Fruit fly (Drosophila melanogaster) S2 (cell line): ENCODE data around the gene CG14102.
"Not testable (repeated sequence)": the region's sequence is repeated elsewhere in the genome, so short reads cannot be mapped to it uniquely, and the experiment has no call there.

Source experiments
- CG8478 ChIP-seq: fragments of >200 bp; optimal IDR thresholded peaks from 2 replicates; lab custom pipeline; 2018
- CTCF ChIP-seq, 2 experiments: fragments of >200 bp; optimal IDR thresholded peaks; 2 replicates each; lab custom pipeline; 2018

Gene CG14102

dm6 chr3L:19777279-19777960 is 23.7 kb downstream of the CG14102 start:
- TF ChIP-seq CTCF (optimal IDR thresholded peaks at IDR 0.05; lab: Kevin White, UChicago) (no peak), CG8478 (lab: Kevin White, UChicago) (no peak)

DNA sequence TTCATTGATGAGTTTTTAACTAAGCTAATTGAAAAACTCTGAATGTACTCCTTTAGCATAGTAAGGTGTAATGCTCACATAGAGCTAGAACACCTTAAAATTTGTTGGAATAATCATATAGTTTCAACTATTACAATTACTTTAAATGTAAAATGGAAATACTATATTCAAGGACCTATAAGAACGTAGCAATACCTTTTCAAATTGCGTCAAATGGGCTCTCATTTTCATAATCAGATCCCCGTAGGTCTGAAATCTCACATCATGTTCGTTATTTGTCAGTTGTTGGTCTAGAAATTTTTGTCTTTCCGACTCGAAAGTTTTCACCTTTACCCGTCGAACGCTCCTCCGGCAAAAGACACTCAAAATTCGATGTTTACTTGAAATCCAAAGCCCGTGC is 41.0 kb downstream of the CG14102 start, which contains the start of gene Vtld:
TSS of gene Vtld (plus strand) at position 301 of the 400 bp plus-strand sequence.
- TF ChIP-seq CTCF (optimal IDR thresholded peaks at IDR 0.05; lab: Kevin White, UChicago); CG8478 (lab: Kevin White, UChicago): not testable (repeated sequence)

DNA sequence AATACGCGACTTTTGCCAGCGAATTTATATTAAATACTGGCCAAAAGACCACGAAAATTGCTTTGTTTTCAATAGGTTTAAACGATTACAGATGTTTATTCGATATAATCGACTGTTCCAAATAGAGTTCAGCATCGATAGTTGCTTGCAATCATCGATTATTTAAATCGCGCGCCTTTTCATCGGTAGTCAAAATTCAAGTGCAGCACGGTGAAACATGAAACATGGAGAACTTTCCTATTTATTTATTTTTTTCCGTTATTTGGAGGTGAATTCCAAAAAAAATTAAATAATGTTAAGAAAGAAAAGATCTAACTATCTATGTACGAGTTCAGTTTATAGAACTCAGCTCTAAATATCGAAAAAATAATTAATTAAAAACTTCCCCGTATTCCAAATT is 51.4 kb downstream of the CG14102 start, which contains the start of gene CG42638:
TSS of gene CG42638 (minus strand) at position 101 of the 400 bp plus-strand sequence.
- not testable (repeated sequence) for TF ChIP-seq CTCF (optimal IDR thresholded peaks at IDR 0.05; lab: Kevin White, UChicago); CG8478 (lab: Kevin White, UChicago)
